Worm (Caenorhabditis elegans): Measurements from ENCODE around the gene nep-25.

DNA sequence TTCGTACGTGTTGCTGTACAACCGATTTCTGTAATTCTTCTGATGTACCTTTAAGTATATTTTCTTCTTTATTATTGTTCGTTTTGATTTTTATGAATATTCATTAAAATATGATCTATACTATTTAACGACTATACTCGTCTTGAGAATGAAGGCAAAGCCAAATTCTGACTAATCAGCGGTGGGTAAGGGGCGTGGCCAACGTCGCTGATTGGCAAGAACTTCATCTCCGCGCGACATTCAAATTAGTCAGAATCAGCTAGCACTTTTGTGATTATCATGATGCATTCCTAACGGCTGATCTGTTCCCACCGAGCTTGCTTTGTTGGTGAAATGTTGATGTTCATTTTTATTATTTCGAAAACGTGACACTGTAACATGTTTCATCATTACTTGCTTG is 24.9 kb downstream of the nep-25 start:
- TF ChIP-seq tab-1 (GFP tag; IDR thresholded peaks at IDR 0.05) (no peak), ztf-23 (GFP tag; IDR thresholded peaks at IDR 0.05) (no peak), med-1 (GFP tag; optimal IDR thresholded peaks at IDR 0.05; ENCODE audit: insufficient read depth) (no peak), flt-1 (GFP tag; IDR thresholded peaks at IDR 0.05) (no peak), ref-1 (GFP tag; conservative IDR thresholded peaks at IDR 0.05) (no peak)

Data from whole organism, midembryonic.